Worm (Caenorhabditis elegans) whole organism, early embryonic: ENCODE data around the gene oac-23.

Experiments used
- ama-1 ChIP-seq: fragments of 150-350 bp; optimal IDR thresholded peaks from 2 replicates; lab custom pipeline; 2014
- ceh-13 ChIP-seq: fragments of 200-800 bp; sonication (Bioruptor generic); optimal IDR thresholded peaks from 2 replicates; lab custom pipeline; 2018; ENCODE audit warnings: mild to moderate bottlenecking, missing genetic modification characterization, missing compliant biosample characterization
- ceh-36 ChIP-seq: sonication (generic microtip); optimal IDR thresholded peaks from 2 replicates; lab custom pipeline; 2016; ENCODE audit warnings: missing genetic modification characterization, inconsistent platforms, missing compliant biosample characterization
- flt-1 ChIP-seq: fragments of 200-800 bp; sonication (Bioruptor generic); IDR thresholded peaks from 2 replicates; pipeline ENCODE4 v1.3.6; 2022; ENCODE audit warnings: missing genetic modification characterization, missing compliant biosample characterization
- hmbx-1 ChIP-seq: sonication (generic microtip); optimal IDR thresholded peaks from 2 replicates; lab custom pipeline; 2016; ENCODE audit warnings: mild to moderate bottlenecking, missing genetic modification characterization, missing compliant biosample characterization
- hmg-4 ChIP-seq: fragments of 200-800 bp; sonication (Bioruptor generic); optimal IDR thresholded peaks from 2 replicates; lab custom pipeline; 2018; ENCODE audit warnings: mild to moderate bottlenecking, missing genetic modification characterization, missing compliant biosample characterization
- scrt-1 ChIP-seq: fragments of 200-800 bp; sonication (Bioruptor generic); IDR thresholded peaks from 2 replicates; pipeline ENCODE4 v1.3.6; 2022; ENCODE audit warnings: missing genetic modification characterization, missing compliant biosample characterization

ce11 chrIV:3848985-3849384 lies 32.3 kb upstream of the oac-23 start:
- TF ChIP-seq flt-1 = no peak
- TF ChIP-seq ceh-36 (tag; lab: Kevin White, UChicago) = no peak
- TF ChIP-seq ceh-13 (GFP tag; lab: Kevin White, UChicago) = no peak
- no peak for TF ChIP-seq ama-1 (lab: Kevin White, UChicago)
- no peak for TF ChIP-seq scrt-1 (GFP tag; lab: Robert Waterston, UW)
- no peak for TF ChIP-seq hmbx-1
- no peak for TF ChIP-seq hmg-4 (GFP tag; lab: Kevin White, UChicago)
